Fruit fly (Drosophila melanogaster): ENCODE results near the gene eIF4EHP.

DNA sequence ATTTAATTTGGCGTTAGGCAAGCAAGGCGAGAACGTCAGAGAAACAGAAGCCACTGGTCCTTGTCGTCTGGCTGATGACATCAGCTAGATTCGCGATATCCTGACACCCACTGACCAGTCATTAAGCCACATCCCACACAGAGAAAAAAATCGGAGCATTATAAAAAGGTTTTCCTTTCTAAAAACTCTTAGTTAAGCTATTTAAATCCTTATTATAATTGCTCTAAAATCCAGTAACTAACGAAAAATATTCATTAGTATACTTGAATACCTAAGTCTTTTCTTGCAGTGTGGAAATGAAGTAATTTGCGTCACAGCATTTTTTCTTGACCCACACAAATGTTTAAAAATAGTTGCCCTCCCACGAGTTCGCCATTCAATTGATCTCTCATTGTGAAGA lies 39.9 kb downstream of the eIF4EHP start:
- no peak for TF ChIP-seq CTCF (optimal IDR thresholded peaks at IDR 0.05)
- no peak for TF ChIP-seq CG8478 (optimal IDR thresholded peaks at IDR 0.05)

All from S2 (cell line).